Worm (Caenorhabditis elegans) whole organism, early embryonic: Measurements from ENCODE around the gene T03F6.3.

Experiments
- ama-1 ChIP-seq: fragments of 150-350 bp; optimal IDR thresholded peaks from 2 replicates; lab custom pipeline; 2014
- ets-7 ChIP-seq: sonication (generic microtip); optimal IDR thresholded peaks from 2 replicates; lab custom pipeline; 2016; ENCODE audit warnings: missing genotype, missing genetic modification characterization, missing compliant biosample characterization
- sea-1 ChIP-seq: fragments of 200-800 bp; sonication (Bioruptor generic); conservative IDR thresholded peaks from 2 replicates; pipeline ENCODE4 v1.3.6; 2022; ENCODE audit warnings: missing genetic modification characterization, missing compliant biosample characterization

DNA sequence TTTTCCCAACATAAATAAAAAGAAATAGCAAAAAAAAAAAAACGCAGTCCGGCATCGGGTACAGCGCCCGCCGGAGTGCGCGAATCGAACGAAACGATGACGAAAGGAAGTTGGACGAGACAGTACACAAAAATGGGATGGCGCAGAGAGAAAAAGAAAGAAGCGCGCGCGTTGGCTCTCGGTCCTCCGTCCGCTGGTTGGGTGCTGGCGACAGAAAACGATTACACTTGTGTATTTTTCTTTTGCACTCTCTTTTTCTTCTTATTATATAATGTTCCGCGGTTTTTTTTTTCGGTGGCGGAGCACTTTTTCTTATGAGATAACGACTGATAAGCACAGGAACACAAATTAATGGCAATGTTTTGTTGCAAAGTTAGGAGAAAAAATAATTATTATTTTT lies 11.9 kb upstream of the T03F6.3 start:
- TF ChIP-seq ama-1 (lab: Kevin White, UChicago) (no peak), ets-7 (tag; lab: Kevin White, UChicago) (no peak), sea-1 (GFP tag; lab: Robert Waterston, UW) (no peak)
